Worm (Caenorhabditis elegans) whole organism, L2 larva: ENCODE measurements around the gene clec-164.

Source experiments
- Y55F3AM.14 ChIP-seq: fragments of 200-800 bp; sonication (Bioruptor generic); optimal IDR thresholded peaks from 2 replicates; lab custom pipeline; 2018; ENCODE audit warnings: mild to moderate bottlenecking, missing genetic modification characterization, missing compliant biosample characterization
- aly-2 ChIP-seq: fragments of 150-350 bp; optimal IDR thresholded peaks from 2 replicates; lab custom pipeline; 2014; ENCODE audit warnings: missing biosample characterization, missing genetic modification characterization
- dmd-4 ChIP-seq: sonication (generic microtip); optimal IDR thresholded peaks from 2 replicates; lab custom pipeline; 2017; ENCODE audit warnings: missing biosample characterization, missing genetic modification characterization
- fos-1 ChIP-seq: fragments of 150-350 bp; optimal IDR thresholded peaks from 2 replicates; lab custom pipeline; 2014; ENCODE audit warnings: missing biosample characterization, missing genetic modification characterization
- mdl-1 ChIP-seq, 2 experiments: fragments of 150-350 bp in 1 of 2; sonication (generic microtip) in 1 of 2; optimal IDR thresholded peaks; 2 replicates each; lab custom pipeline; 2017; ENCODE audit warnings: missing biosample characterization in 2 of 2, missing genetic modification characterization in 2 of 2
- nhr-11 ChIP-seq: fragments of 150-350 bp; optimal IDR thresholded peaks from 2 replicates; lab custom pipeline; 2014; ENCODE audit warnings: missing biosample characterization, missing genetic modification characterization
- nhr-23 ChIP-seq: fragments of 150-350 bp; optimal IDR thresholded peaks from 2 replicates; lab custom pipeline; 2014; ENCODE audit warnings: missing biosample characterization, missing genetic modification reagents, missing genetic modification characterization
- unc-62 ChIP-seq: fragments of 150-350 bp; optimal IDR thresholded peaks from 2 replicates; lab custom pipeline; 2014; ENCODE audit warnings: missing biosample characterization, missing genetic modification reagents, missing genetic modification characterization

DNA sequence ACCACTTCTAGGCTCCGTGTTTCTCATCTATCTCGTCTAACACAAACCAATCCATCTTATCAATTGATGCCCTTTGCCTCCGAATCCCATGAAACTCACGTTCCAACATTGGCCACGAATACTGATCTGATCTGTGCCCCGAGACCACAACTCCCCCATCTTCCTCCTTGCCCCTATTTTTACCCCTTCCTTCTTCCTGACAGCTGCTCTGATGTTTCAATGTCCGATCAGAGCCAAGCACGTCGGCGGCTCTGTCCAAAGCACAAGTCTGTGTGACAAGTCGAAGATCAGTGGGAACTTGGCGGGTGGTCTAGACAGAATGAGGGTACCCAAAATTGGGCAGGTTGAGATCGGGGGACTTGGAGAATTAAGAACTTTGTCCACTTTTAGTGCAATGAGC lies 29.9 kb downstream of the clec-164 start:
- TF ChIP-seq dmd-4 (tag; lab: Kevin White, UChicago): no peak
- TF ChIP-seq mdl-1 (tag; optimal IDR thresholded peaks at IDR 0.05; lab: Kevin White, UChicago): no peak
- TF ChIP-seq fos-1 (tag; lab: Kevin White, UChicago): no peak
- no peak for TF ChIP-seq nhr-11 (tag; lab: Kevin White, UChicago)
- TF ChIP-seq unc-62 (GFP tag; lab: Kevin White, UChicago): no peak
- TF ChIP-seq Y55F3AM.14 (GFP tag; lab: Kevin White, UChicago): no peak
- no peak for TF ChIP-seq aly-2
- TF ChIP-seq nhr-23 (tag; lab: Kevin White, UChicago): no peak
